Fruit fly (Drosophila melanogaster): ENCODE data around the gene Sfp24Ba.

The Sfp24Ba gene

DNA sequence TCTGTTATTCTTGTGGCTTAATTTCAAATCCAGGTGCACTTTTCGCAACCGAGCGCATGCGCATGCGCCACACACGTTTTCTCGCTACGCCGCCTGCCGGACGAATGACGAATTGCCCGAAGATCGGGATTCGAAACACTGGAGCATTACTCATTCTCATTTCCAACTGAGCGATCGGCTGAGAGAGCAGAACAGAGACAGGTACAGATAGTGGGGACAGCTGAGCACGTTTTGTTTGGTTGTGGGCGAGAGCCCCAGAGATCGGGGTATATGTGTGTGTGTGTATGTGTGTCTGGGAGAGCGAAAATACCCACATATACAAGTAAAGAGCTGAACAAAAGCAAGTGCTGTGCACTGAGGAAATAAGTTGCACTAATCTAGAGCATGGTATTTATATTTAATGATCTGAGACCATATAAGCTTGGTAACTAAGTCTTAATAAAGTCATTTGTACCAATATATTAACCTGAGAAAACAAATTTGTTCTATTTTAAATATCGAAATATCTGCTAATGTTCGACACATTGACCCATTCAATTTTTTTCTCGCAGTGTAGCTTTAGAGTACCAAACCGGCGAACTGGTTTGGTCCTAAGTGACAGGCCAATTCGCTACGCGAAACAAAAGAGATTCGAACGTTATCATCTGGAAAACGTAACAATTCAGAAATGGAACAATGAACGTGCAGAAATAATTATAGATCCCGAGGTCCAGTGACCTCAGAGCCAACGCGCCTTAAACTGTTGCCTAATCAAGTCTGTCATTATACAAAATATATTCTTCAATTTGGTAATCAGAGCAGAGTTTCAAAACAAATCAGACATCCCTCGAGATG, 36.1 kb downstream of the Sfp24Ba start (continued):
- TF ChIP-seq ttk (GFP tag; IDR thresholded peaks at IDR 0.05) (peak; percentile 93), CG17912 (GFP tag; optimal IDR thresholded peaks at IDR 0.05) (peak; percentile 68), fd3F (GFP tag; optimal IDR thresholded peaks at IDR 0.05) (peak; percentile 87), pita (GFP tag; optimal IDR thresholded peaks at IDR 0.05) (no peak), Sox102F (GFP tag; optimal IDR thresholded peaks at IDR 0.05) (peak; percentile 91), tx (GFP tag; optimal IDR thresholded peaks at IDR 0.05) (peak; percentile 90), Lhr (GFP tag; optimal IDR thresholded peaks at IDR 0.05) (peak; percentile 75), Doc2 (GFP tag; IDR thresholded peaks at IDR 0.05) (peak; percentile 91), Hr51 (GFP tag; optimal IDR thresholded peaks at IDR 0.05) (peak; percentile 95 to 98), CG31388 (GFP tag; optimal IDR thresholded peaks at IDR 0.05) (peak; percentile 75), Lpt (GFP tag; optimal IDR thresholded peaks at IDR 0.05) (no peak), ssp (GFP tag; IDR thresholded peaks at IDR 0.05) (peak; percentile 88), CG3281 (GFP tag; optimal IDR thresholded peaks at IDR 0.05) (peak; percentile 98), CG33213 (GFP tag; optimal IDR thresholded peaks at IDR 0.05) (peak; percentile 91), CG1647 (GFP tag; optimal IDR thresholded peaks at IDR 0.05) (peak; percentile 91), CG10366 (GFP tag; IDR thresholded peaks at IDR 0.05) (peak; percentile 95), hth (optimal IDR thresholded peaks at IDR 0.05) (no peak), jumu (GFP tag; optimal IDR thresholded peaks at IDR 0.05) (peak; percentile 97), trh (GFP tag; optimal IDR thresholded peaks at IDR 0.05) (peak; percentile 98), CG10654 (GFP tag; optimal IDR thresholded peaks at IDR 0.05) (peak; percentile 97), CG10147 (GFP tag; optimal IDR thresholded peaks at IDR 0.05) (peak; percentile 84), NK7.1 (GFP tag; optimal IDR thresholded peaks at IDR 0.05) (peak; percentile 87), C15 (GFP tag; IDR thresholded peaks at IDR 0.05) (peak; percentile 91), Bgb (GFP tag; IDR thresholded peaks at IDR 0.05; ENCODE audit: partially characterized antibody) (peak; percentile 58; the same call in 1 of the 2 replicates), CG6272 (GFP tag; IDR thresholded peaks at IDR 0.05) (peak; percentile 97), Ets65A (GFP tag) (peak; percentile 98), CG4707 (GFP tag; optimal IDR thresholded peaks at IDR 0.05) (peak; percentile 84), Neu2 (GFP tag; optimal IDR thresholded peaks at IDR 0.05; ENCODE audit: borderline replicate concordance) (peak; percentile 85), dimm (GFP tag; IDR thresholded peaks at IDR 0.05) (peak; percentile 96), Fer3 (tag; optimal IDR thresholded peaks at IDR 0.05) (peak; percentile 99), HLH54F (GFP tag; optimal IDR thresholded peaks at IDR 0.05) (peak; percentile 92), Camta (GFP tag; optimal IDR thresholded peaks at IDR 0.05) (peak; percentile 97), dmrt11E (tag; optimal IDR thresholded peaks at IDR 0.05) (peak; percentile 95), ac (GFP tag; optimal IDR thresholded peaks at IDR 0.05) (peak; percentile 88), da (GFP tag; optimal IDR thresholded peaks at IDR 0.05) (peak; percentile 75), wor (GFP tag; IDR thresholded peaks at IDR 0.05) (peak; percentile 94), Opbp (GFP tag; IDR thresholded peaks at IDR 0.05; ENCODE audit: partially characterized antibody) (no peak), danr (GFP tag; IDR thresholded peaks at IDR 0.05) (peak; percentile 95), CG2889 (GFP tag; IDR thresholded peaks at IDR 0.05) (peak; percentile 90), bsh (GFP tag; optimal IDR thresholded peaks at IDR 0.05) (peak; percentile 83 to 94), CG13624 (GFP tag; optimal IDR thresholded peaks at IDR 0.05) (peak; percentile 95), Chrac-16 (GFP tag; optimal IDR thresholded peaks at IDR 0.05) (peak; percentile 94), CG2199 (GFP tag; IDR thresholded peaks at IDR 0.05) (peak; percentile 98), Oli (tag; optimal IDR thresholded peaks at IDR 0.05) (peak; percentile 95), fd96Cb (tag; optimal IDR thresholded peaks at IDR 0.05) (peak; percentile 97), Fer2 (tag; optimal IDR thresholded peaks at IDR 0.05) (peak; percentile 95), HHEX (GFP tag; optimal IDR thresholded peaks at IDR 0.05) (peak; percentile 99), CG7786 (GFP tag; optimal IDR thresholded peaks at IDR 0.05) (peak; percentile 95), esg (GFP tag; conservative IDR thresholded peaks at IDR 0.05) (peak; percentile 96)
